Worm (Caenorhabditis elegans): Measurements from ENCODE around the gene T07D4.5.

Gene T07D4.5

DNA sequence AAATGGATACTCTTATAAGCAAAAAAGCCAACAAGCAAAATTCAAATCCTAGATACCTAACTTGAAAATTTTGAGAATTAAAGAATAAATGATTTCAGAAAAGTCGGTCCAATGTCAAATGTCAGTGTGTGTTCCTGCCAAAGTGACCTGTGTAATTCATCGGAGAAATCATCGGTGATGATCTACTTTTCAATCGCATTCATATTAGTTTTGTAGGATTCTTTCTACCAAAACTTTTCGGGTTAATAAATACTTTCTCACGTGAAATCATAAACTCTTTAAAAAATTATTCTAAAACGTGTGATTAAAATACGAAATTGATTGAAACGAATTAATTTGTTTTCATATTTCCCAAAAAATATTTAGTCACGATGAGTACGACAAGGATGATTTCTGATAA lies 45.1 kb downstream of the T07D4.5 start, which contains the start of gene F46C5.7:
Gene F46C5.7 (plus strand): TSS at position 301 of the 400 bp plus-strand sequence.
- no peak for TF ChIP-seq ztf-11 (tag; optimal IDR thresholded peaks at IDR 0.05)
- TF ChIP-seq ztf-4 (tag; optimal IDR thresholded peaks at IDR 0.05) = no peak
- TF ChIP-seq nhr-6 (tag; optimal IDR thresholded peaks at IDR 0.05) = no peak
- no peak for TF ChIP-seq nhr-237 (tag; optimal IDR thresholded peaks at IDR 0.05)
- no peak for TF ChIP-seq crh-2 (tag; optimal IDR thresholded peaks at IDR 0.05)
- no peak for TF ChIP-seq ceh-16 (tag; optimal IDR thresholded peaks at IDR 0.05)
- no peak for TF ChIP-seq nhr-21 (tag; optimal IDR thresholded peaks at IDR 0.05)
- no peak for TF ChIP-seq nhr-25 (tag; optimal IDR thresholded peaks at IDR 0.05)

DNA sequence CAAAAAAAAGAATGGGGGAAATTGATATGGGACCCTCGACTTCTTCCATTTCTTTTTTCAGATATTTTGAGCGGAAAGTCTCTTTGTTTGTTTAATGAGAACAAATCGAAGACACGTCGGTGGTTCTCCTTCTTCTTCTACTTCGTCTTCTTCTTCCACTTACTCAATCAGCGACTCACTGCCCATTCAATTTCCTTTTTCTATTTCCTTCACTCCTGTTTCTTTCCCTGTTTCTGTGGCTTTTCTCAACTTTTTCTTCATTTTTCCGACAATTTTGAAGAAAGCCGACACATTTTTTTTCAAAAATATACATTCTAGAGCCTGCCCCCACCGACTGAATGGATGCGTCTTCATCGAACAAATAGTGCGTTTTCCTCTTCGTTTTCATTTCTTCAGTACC lies 48.3 kb downstream of the T07D4.5 start, which contains the start of gene F46C5.4:
Gene F46C5.4 (plus strand): TSS at position 222 of the 400 bp plus-strand sequence.
- TF ChIP-seq gmeb-1 (tag; optimal IDR thresholded peaks at IDR 0.05) (no peak), zag-1 (tag; optimal IDR thresholded peaks at IDR 0.05) (no peak), skn-1 (tag; optimal IDR thresholded peaks at IDR 0.05) (no peak), nhr-25 (tag; optimal IDR thresholded peaks at IDR 0.05) (no peak), aly-2 (tag; optimal IDR thresholded peaks at IDR 0.05) (no peak), nhr-21 (tag; optimal IDR thresholded peaks at IDR 0.05) (no peak), nhr-6 (tag; optimal IDR thresholded peaks at IDR 0.05) (no peak), sma-9 (GFP tag; optimal IDR thresholded peaks at IDR 0.05) (no peak), sma-9 (tag; optimal IDR thresholded peaks at IDR 0.05) (no peak)

All from whole organism, L2 larva.